Fruit fly (Drosophila melanogaster): ENCODE results near the gene CG9628.

CG9628 gene

dm6 chr3L:14611406-14612335 lies 10.9 kb upstream of the CG9628 start:
- no peak for TF ChIP-seq CG8478 (optimal IDR thresholded peaks at IDR 0.05)
- TF ChIP-seq CTCF (optimal IDR thresholded peaks at IDR 0.05), result no peak

dm6 chr3L:14612945-14613791 lies 9.4 kb upstream of the CG9628 start:
- TF ChIP-seq CG8478 (optimal IDR thresholded peaks at IDR 0.05) (no peak), CTCF (optimal IDR thresholded peaks at IDR 0.05) (no peak)

DNA sequence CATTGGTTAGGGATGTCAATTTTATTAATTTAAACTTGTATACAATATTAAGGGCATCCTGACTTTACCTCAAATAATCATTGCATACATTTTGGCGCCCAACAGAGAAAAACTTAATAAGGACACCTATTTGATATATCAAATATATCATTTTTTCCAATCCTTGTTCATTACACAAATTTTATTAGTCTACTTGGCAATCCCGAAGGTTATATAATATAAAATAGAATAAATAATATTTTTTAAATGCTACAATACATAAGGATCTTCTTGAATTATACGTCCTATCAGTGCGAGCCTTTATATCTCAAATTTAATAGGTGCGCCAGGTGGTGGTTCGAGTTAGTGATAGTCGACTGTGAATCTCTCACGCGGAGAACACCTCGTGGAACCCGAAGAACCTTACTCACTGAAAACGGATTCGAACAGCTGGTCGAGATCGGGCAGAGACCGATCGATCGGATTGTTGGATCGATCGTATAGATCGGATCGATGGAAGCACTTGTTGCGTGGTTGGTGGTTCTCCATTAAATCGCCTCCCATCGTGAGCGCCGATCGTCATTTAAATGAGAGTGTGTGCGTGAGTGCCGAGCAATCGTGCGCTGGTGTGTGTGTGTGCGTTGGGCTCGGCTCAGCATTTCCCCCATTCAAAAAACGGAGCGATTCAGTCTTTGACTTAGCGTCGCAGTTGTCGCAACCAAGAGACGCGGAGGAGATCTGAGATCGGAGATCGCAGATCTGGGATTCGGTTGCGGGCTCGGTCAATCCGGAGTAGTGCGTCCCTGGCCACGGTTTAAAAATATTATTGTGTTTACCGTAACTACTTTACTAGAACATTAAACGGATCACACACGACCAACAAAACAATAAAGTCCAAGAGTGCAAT lies 8.6 kb upstream of the CG9628 start, which contains the start of gene shd:
Gene shd, plus strand, starts transcription at position 667 of the 886 bp plus-strand sequence.
- no peak for TF ChIP-seq CG8478 (optimal IDR thresholded peaks at IDR 0.05)
- no peak for TF ChIP-seq CTCF (optimal IDR thresholded peaks at IDR 0.05)

DNA sequence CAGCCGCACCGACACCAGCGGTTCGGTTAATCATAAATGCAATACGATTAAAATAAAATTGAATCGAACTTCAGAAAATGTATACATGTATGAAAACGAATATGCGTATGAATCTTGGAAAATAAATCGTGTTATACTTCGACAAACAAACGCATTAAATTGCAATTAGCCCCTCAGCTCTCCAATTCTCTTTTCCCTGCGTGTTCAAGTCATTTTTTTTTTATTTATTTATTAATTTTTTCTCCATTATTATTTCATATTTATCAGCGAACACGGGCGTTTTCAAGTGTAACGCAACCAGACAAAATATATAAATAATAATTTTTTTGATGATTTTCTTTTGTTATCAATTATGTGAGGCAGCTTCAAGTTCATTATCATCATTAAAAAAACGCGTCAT lies 7.4 kb upstream of the CG9628 start:
- TF ChIP-seq CG8478 (optimal IDR thresholded peaks at IDR 0.05) (no peak), CTCF (optimal IDR thresholded peaks at IDR 0.05) (no peak)

DNA sequence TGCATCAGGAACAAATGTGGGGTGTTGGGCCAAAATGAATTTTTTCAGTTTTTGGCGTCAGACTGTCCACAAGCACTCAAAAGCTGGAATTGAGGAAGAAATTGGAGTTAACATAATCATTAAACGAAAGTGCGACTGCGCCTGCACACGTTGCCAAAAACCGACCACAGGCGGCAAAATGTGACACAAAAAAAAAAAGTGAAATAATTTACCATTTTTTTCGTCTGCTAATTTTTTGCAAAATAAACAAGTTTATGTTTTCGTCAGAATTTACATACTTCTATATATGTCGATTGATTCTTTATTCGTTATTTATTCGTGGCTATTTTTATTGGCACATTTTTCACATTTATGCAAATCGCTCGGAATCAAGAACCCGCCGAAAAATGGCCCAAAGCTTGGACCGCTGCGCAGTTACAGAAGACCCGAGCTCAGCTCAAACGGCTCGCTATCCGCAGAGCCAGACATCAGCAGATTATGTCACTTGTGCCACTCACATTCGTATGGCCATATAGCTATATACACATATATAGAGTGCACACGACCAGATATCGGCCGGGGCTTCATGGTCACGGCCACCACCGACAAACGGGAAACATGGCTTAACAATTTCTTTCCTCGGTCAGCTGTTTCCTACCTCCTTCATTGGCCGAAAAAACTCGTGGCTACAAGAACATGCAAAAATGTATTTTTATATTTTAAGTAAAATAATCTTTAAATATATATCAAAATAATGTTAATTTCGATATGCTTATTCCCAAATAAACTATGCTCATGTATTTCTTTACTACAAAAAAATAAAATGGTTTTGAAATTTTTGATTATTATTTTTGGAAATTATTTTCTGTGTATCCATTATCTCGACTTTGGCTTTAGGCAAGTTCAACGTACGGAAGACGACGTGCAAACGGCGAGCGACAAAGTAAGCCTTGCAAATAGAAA lies 6.2 kb upstream of the CG9628 start:
- TF ChIP-seq CG8478 (optimal IDR thresholded peaks at IDR 0.05) (no peak), CTCF (optimal IDR thresholded peaks at IDR 0.05) (no peak)

- TF ChIP-seq CTCF (optimal IDR thresholded peaks at IDR 0.05) (no peak), CG8478 (optimal IDR thresholded peaks at IDR 0.05) (no peak)
Observed at dm6 chr3L:14617511-14618217, 4.9 kb upstream of the CG9628 start.

dm6 chr3L:14618424-14618823 lies 4.2 kb upstream of the CG9628 start:
- TF ChIP-seq CG8478 (optimal IDR thresholded peaks at IDR 0.05) (no peak), CTCF (optimal IDR thresholded peaks at IDR 0.05) (no peak)

DNA sequence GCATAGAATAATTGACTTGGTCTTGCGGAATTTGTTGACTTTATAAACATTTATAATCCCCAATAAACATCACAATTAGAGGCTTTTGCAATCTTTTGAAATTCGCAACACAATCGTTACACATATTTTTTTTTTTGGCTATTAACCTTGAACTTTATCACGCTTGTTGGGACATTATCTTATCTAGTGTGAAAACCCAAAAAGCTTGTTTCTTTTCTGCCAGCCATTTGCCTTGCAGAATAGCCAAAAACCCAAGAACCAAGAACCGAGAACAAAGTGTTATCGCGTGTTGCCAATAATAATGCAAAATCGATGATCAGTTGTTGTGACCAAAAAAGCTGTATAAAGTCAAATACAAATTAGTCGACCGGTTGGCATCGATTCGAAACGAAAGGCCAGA lies 3.7 kb upstream of the CG9628 start:
- no peak for TF ChIP-seq CG8478 (optimal IDR thresholded peaks at IDR 0.05)
- no peak for TF ChIP-seq CTCF (optimal IDR thresholded peaks at IDR 0.05)

DNA sequence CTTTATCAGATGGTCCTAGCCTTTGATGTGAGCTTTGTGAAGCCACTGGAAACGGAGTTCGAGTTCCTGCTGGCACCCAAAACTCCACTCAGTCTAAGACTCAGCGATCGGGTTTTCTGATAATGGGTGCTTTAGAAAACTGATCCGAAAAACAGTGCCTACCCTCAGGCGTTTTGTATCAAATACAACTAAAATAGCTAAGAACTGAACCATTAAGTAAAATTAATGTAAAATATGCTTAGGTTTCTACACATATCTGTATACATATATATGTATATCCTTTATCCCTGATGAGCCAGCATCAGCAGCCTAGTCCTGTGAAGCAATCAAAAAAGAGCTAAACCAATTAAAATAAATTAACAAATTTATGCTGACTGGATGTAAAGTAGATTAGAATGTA lies 1.1 kb upstream of the CG9628 start:
- TF ChIP-seq CTCF (optimal IDR thresholded peaks at IDR 0.05) (peak; percentile 34 to 69), CG8478 (optimal IDR thresholded peaks at IDR 0.05) (no peak)

DNA sequence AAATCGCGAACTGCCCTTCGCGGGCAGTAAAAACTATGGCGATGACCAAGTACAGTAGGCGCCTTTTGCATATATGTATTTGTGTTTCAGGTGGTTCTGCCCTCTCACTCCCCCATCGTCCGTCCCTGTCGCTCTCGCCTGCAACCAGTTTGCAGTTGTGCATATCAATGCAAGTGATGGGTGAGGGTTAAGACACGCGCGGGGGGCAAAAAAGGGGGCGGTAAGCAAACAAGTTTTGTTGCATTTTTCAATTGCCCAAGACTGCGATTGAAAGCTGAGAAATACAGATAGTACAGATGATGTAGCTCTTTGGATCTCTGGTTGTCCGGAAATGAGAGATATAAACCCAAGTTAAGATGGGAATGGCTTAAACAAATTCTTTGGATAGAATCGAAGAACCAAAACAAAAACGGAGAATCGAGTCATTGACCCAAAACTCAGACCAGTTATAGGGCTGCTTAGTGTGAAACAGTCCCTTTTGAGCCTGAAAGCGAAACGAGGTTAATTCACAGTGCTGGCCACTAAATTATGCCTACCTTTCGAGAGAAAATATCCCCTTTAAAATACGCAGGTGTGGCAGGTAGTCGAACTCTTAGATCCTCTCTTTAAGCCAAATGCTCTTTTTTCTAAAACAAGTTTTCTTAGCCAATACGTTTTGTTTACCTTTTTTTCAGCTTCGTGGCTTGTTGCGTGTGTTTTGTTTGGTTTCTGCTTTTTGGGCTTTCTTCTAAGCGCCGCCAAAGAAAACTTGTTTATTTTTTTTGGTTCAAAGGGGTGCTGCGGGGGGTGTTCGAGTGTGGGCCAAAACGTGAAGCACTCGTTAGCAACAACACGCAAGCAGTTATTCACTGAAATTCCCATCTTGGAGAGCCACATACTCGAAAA lies 2.1 kb downstream of the CG9628 start:
- no peak for TF ChIP-seq CG8478 (optimal IDR thresholded peaks at IDR 0.05)
- no peak for TF ChIP-seq CTCF (optimal IDR thresholded peaks at IDR 0.05)

DNA sequence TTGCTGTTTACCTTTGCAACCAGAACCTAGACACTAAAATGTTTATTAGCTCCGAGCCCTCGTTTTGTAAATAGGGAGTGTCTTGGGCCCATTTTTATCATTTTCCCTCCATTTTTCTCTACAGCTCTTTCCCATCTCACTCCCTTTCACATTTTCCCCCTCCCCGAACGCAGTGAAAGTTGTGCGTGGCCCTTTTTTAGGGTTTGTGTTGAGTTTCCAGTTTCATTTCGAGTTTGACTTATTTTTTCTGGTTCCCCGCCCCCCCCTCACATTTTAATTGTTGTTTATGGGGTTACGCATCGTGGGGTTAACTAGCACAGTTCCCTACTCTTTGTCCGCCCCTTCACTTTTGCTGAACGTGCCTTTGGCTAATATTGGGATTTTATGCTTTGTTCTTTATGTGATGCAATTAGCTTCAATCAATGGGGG lies 3.0 kb downstream of the CG9628 start:
- no peak for TF ChIP-seq CG8478 (optimal IDR thresholded peaks at IDR 0.05)
- no peak for TF ChIP-seq CTCF (optimal IDR thresholded peaks at IDR 0.05)
